2 worm cellular contexts compared by ENCODE assay signal in genomic region chrIV:17268069-17268468, ce11.
A peak's percentile ranks its signal among the peaks of the same experiment; 100 is the strongest.
TF ChIP-seq lines count a peak whose summit lies in the region.

No protein-coding gene starts in this region.

TF ChIP-seq in whole organism, L1 larva, 84 proteins besides CTCF, POLR2A, EP300 and RAD21:
- TF ChIP-seq lin-13 (GFP tag; optimal IDR thresholded peaks at IDR 0.05; lab: Kevin White, UChicago) (no peak), skn-1 (tag; optimal IDR thresholded peaks at IDR 0.05; lab: Kevin White, UChicago) (peak; percentile 91), efl-1 (optimal IDR thresholded peaks at IDR 0.05; lab: Kevin White, UChicago) (no peak), efl-1 (GFP tag; optimal IDR thresholded peaks at IDR 0.05 in 1 of 2; lab: Kevin White, UChicago) (no peak), ceh-8 (GFP tag; optimal IDR thresholded peaks at IDR 0.05; lab: Kevin White, UChicago) (no peak)

TF ChIP-seq in whole organism, L3 larva, 47 proteins besides CTCF, POLR2A, EP300 and RAD21:
- TF ChIP-seq egl-27 (tag; optimal IDR thresholded peaks at IDR 0.05; lab: Kevin White, UChicago) (no peak), nhr-25 (tag; optimal IDR thresholded peaks at IDR 0.05; lab: Kevin White, UChicago) (no peak), hmg-11 (tag; optimal IDR thresholded peaks at IDR 0.05; lab: Kevin White, UChicago) (no peak), skn-1 (tag; optimal IDR thresholded peaks at IDR 0.05; lab: Kevin White, UChicago) (peak; percentile 45), nhr-12 (tag; optimal IDR thresholded peaks at IDR 0.05; lab: Kevin White, UChicago) (no peak), nhr-23 (tag; optimal IDR thresholded peaks at IDR 0.05; lab: Kevin White, UChicago) (no peak), nfya-1 (tag; optimal IDR thresholded peaks at IDR 0.05; lab: Kevin White, UChicago; ENCODE audit: insufficient read depth) (no peak)

Comparison
In these comparisons a context has a peak if more than half of its experiments do, and no peak if none do; other contexts are left out.
1. Of the 26 proteins assayed by ChIP-seq in both whole organism, L1 larva and whole organism, L3 larva: peak only in whole organism, L1 larva: none; only in whole organism, L3 larva: none; in both: skn-1; in neither: 25.